Fruit fly (Drosophila melanogaster) whole organism, embryonic: ENCODE measurements around the gene ninaB.

Experiments used
- Awh ChIP-seq: fragments of 200-800 bp; sonication (Bioruptor generic); IDR thresholded peaks from 2 replicates; pipeline ENCODE4, ENCODE4 v1.3.6; 2022; ENCODE audit warnings: missing biosample characterization, missing genetic modification characterization
- B-H2 ChIP-seq: fragments of 200-800 bp; sonication (Bioruptor generic); optimal IDR thresholded peaks from 2 replicates; lab custom pipeline; 2018; ENCODE audit warnings: missing biosample characterization, mild to moderate bottlenecking, missing genetic modification characterization
- Blimp-1 ChIP-seq: fragments of 200-800 bp; sonication (Bioruptor generic); optimal IDR thresholded peaks from 3 replicates; lab custom pipeline; 2018; ENCODE audit warnings: missing biosample characterization, missing genetic modification characterization, mild to moderate bottlenecking, moderate library complexity, missing genetic modification reagents
- BtbVII ChIP-seq: fragments of 200-800 bp; sonication (Bioruptor generic); optimal IDR thresholded peaks from 3 replicates; lab custom pipeline; 2017; ENCODE audit warnings: missing biosample characterization, mild to moderate bottlenecking, missing genetic modification characterization
- C15 ChIP-seq: fragments of 200-800 bp; sonication (Bioruptor generic); IDR thresholded peaks from 3 replicates; pipeline ENCODE4 v1.3.6; 2022; ENCODE audit warnings: missing biosample characterization, missing genetic modification characterization
- CG10462 ChIP-seq: fragments of 200-800 bp; sonication (Bioruptor generic); optimal IDR thresholded peaks from 2 replicates; lab custom pipeline; 2016; ENCODE audit warnings: missing biosample characterization, missing genetic modification characterization
- CG11560 ChIP-seq: fragments of 200-800 bp; sonication (Bioruptor generic); IDR thresholded peaks from 3 replicates; pipeline ENCODE4 v1.3.6; 2022; ENCODE audit warnings: missing biosample characterization, missing genetic modification characterization
- CG12942 ChIP-seq: fragments of 200-800 bp; sonication (Bioruptor generic); optimal IDR thresholded peaks from 3 replicates; lab custom pipeline; 2016; ENCODE audit warnings: missing biosample characterization, missing genetic modification characterization
- CG13287 ChIP-seq: fragments of 200-800 bp; sonication (Bioruptor generic); IDR thresholded peaks from 2 replicates; pipeline ENCODE4 v1.3.6; 2022; ENCODE audit warnings: missing biosample characterization, missing genetic modification characterization; ENCODE audit not compliant: partially characterized antibody
- CG13424 ChIP-seq: fragments of 200-800 bp; sonication (Bioruptor generic); optimal IDR thresholded peaks from 2 replicates; lab custom pipeline; 2019; ENCODE audit warnings: missing biosample characterization, mild to moderate bottlenecking, missing genetic modification characterization, moderate library complexity
- CG16779 ChIP-seq: fragments of 200-800 bp; sonication (Bioruptor generic); IDR thresholded peaks from 2 replicates; pipeline ENCODE4 v1.3.6; 2022; ENCODE audit warnings: missing biosample characterization, missing genetic modification characterization
- CG16815 ChIP-seq: fragments of 200-800 bp; sonication (Bioruptor generic); optimal IDR thresholded peaks from 3 replicates; lab custom pipeline; 2017; ENCODE audit warnings: missing biosample characterization, mild to moderate bottlenecking, missing genetic modification characterization
- CG17612 ChIP-seq: fragments of 200-800 bp; sonication (Bioruptor generic); IDR thresholded peaks from 2 replicates; pipeline ENCODE4 v1.3.6; 2022; ENCODE audit warnings: missing biosample characterization, missing genetic modification characterization
- CG17912 ChIP-seq: fragments of 200-800 bp; sonication (Bioruptor generic); optimal IDR thresholded peaks from 2 replicates; lab custom pipeline; 2018; ENCODE audit warnings: missing biosample characterization, mild to moderate bottlenecking, missing genetic modification characterization
- CG18476 ChIP-seq: fragments of 200-800 bp; sonication (Bioruptor generic); optimal IDR thresholded peaks from 2 replicates; lab custom pipeline; 2016; ENCODE audit warnings: missing biosample characterization, mild to moderate bottlenecking, missing genetic modification characterization
- CG32772 ChIP-seq: fragments of 200-800 bp; sonication (Bioruptor generic); IDR thresholded peaks from 2 replicates; pipeline ENCODE4 v1.3.6; 2022; ENCODE audit warnings: missing biosample characterization, missing genetic modification characterization
- CG33557 ChIP-seq: fragments of 200-800 bp; sonication (Bioruptor generic); optimal IDR thresholded peaks from 2 replicates; lab custom pipeline; 2019; ENCODE audit warnings: missing biosample characterization, mild to moderate bottlenecking, missing genetic modification characterization, moderate library complexity
- CG43689 ChIP-seq: fragments of 200-800 bp; sonication (Bioruptor generic); IDR thresholded peaks from 2 replicates; pipeline ENCODE4 v1.3.6; 2022; ENCODE audit warnings: missing biosample characterization, missing genetic modification characterization
- CG6683 ChIP-seq: fragments of 200-800 bp; sonication (Bioruptor generic); optimal IDR thresholded peaks from 2 replicates; lab custom pipeline; 2017; ENCODE audit warnings: missing biosample characterization, mild to moderate bottlenecking, missing genetic modification characterization, missing genetic modification reagents
- CG8359 ChIP-seq: fragments of 200-800 bp; sonication (Bioruptor generic); optimal IDR thresholded peaks from 2 replicates; lab custom pipeline; 2017; ENCODE audit warnings: missing biosample characterization, mild to moderate bottlenecking, missing genetic modification characterization, borderline replicate concordance
- Dbx ChIP-seq: fragments of 200-800 bp; sonication (Bioruptor generic); IDR thresholded peaks from 3 replicates; pipeline ENCODE4 v1.3.6; 2022; ENCODE audit warnings: missing biosample characterization, missing genetic modification characterization
- Deaf1 ChIP-seq: fragments of 200-800 bp; optimal IDR thresholded peaks from 3 replicates; lab custom pipeline; 2019; ENCODE audit warnings: missing biosample characterization, mild to moderate bottlenecking, missing genetic modification characterization, moderate library complexity
- Dip2 ChIP-seq: fragments of 200-800 bp; sonication (Bioruptor generic); IDR thresholded peaks from 2 replicates; pipeline ENCODE4 v1.3.6; 2022; ENCODE audit warnings: missing biosample characterization, missing genetic modification characterization
- Doc3 ChIP-seq: fragments of 200-800 bp; sonication (Bioruptor generic); IDR thresholded peaks from 3 replicates; pipeline ENCODE4 v1.3.6; 2022; ENCODE audit warnings: missing biosample characterization, missing genetic modification characterization; ENCODE audit not compliant: partially characterized antibody
- H2.0 ChIP-seq: fragments of 200-800 bp; sonication (Bioruptor generic); IDR thresholded peaks from 2 replicates; pipeline ENCODE4 v1.3.6; 2022; ENCODE audit warnings: missing biosample characterization, missing genetic modification characterization
- Hand ChIP-seq: fragments of 200-800 bp; sonication (Bioruptor generic); optimal IDR thresholded peaks from 2 replicates; lab custom pipeline; 2017; ENCODE audit warnings: mild to moderate bottlenecking, missing biosample characterization, missing genetic modification reagents, missing genetic modification characterization
- Hey ChIP-seq: fragments of 200-800 bp; sonication (Bioruptor generic); optimal IDR thresholded peaks from 3 replicates; lab custom pipeline; 2018; ENCODE audit warnings: missing biosample characterization, mild to moderate bottlenecking, missing genetic modification characterization
- Hr39 ChIP-seq: fragments of >200 bp; optimal IDR thresholded peaks from 2 replicates; lab custom pipeline; 2017
- Nf-YA ChIP-seq: fragments of 200-800 bp; sonication (Bioruptor generic); IDR thresholded peaks from 2 replicates; pipeline ENCODE4 v1.3.6; 2022; ENCODE audit warnings: missing biosample characterization, missing genetic modification characterization
- Nf-YC ChIP-seq: fragments of 200-800 bp; optimal IDR thresholded peaks from 3 replicates; lab custom pipeline; 2019; ENCODE audit warnings: missing biosample characterization, mild to moderate bottlenecking, missing genetic modification characterization, moderate library complexity
- Optix ChIP-seq: fragments of 200-800 bp; sonication (Bioruptor generic); IDR thresholded peaks from 3 replicates; pipeline ENCODE4 v1.3.6; 2022; ENCODE audit warnings: missing biosample characterization, missing genetic modification characterization
- Xbp1 ChIP-seq: fragments of 200-800 bp; sonication (Bioruptor generic); optimal IDR thresholded peaks from 3 replicates; lab custom pipeline; 2016; ENCODE audit warnings: missing biosample characterization, mild to moderate bottlenecking, missing genetic modification characterization
- bab2 ChIP-seq: fragments of 200-800 bp; sonication (Bioruptor generic); optimal IDR thresholded peaks from 2 replicates; lab custom pipeline; 2016; ENCODE audit warnings: missing biosample characterization, missing genetic modification characterization
- bcd ChIP-seq: fragments of 200-800 bp; sonication (Bioruptor generic); optimal IDR thresholded peaks from 2 replicates; lab custom pipeline; 2017; ENCODE audit warnings: missing biosample characterization, mild to moderate bottlenecking, missing genetic modification characterization
- cg ChIP-seq: fragments of 200-800 bp; sonication (Bioruptor generic); optimal IDR thresholded peaks from 3 replicates; lab custom pipeline; 2019; ENCODE audit warnings: missing biosample characterization, mild to moderate bottlenecking, missing genetic modification characterization, moderate library complexity
- ci ChIP-seq: fragments of 200-800 bp; sonication (Bioruptor generic); IDR thresholded peaks from 3 replicates; pipeline ENCODE4 v1.3.6; 2022; ENCODE audit warnings: missing biosample characterization, missing genetic modification characterization
- dmrt11E ChIP-seq: fragments of 200-800 bp; sonication (Bioruptor generic); optimal IDR thresholded peaks from 3 replicates; lab custom pipeline; 2018; ENCODE audit warnings: missing biosample characterization, mild to moderate bottlenecking, missing genetic modification characterization, moderate library complexity
- grn ChIP-seq: fragments of 200-800 bp; sonication (Bioruptor generic); optimal IDR thresholded peaks from 3 replicates; lab custom pipeline; 2017; ENCODE audit warnings: missing biosample characterization, missing genetic modification characterization
- gsb ChIP-seq: fragments of 200-800 bp; sonication (Bioruptor generic); IDR thresholded peaks from 2 replicates; pipeline ENCODE4 v1.3.6; 2022; ENCODE audit warnings: missing biosample characterization, missing genetic modification characterization
- lbe ChIP-seq: fragments of 200-800 bp; sonication (Bioruptor generic); optimal IDR thresholded peaks from 2 replicates; lab custom pipeline; 2016; ENCODE audit warnings: missing biosample characterization, mild to moderate bottlenecking, missing genetic modification characterization
- mirr ChIP-seq: fragments of 200-800 bp; sonication (Bioruptor generic); optimal IDR thresholded peaks from 3 replicates; lab custom pipeline; 2018; ENCODE audit warnings: missing biosample characterization, mild to moderate bottlenecking, missing genetic modification characterization
- pfk ChIP-seq: fragments of 200-800 bp; sonication (Bioruptor generic); optimal IDR thresholded peaks from 2 replicates; lab custom pipeline; 2018; ENCODE audit warnings: missing biosample characterization, mild to moderate bottlenecking, missing genetic modification characterization, moderate library complexity
- repo ChIP-seq: fragments of 200-800 bp; sonication (Bioruptor generic); optimal IDR thresholded peaks from 2 replicates; lab custom pipeline; 2016; ENCODE audit warnings: missing biosample characterization, missing genetic modification characterization
- row ChIP-seq: fragments of 200-800 bp; sonication (Bioruptor generic); IDR thresholded peaks from 3 replicates; pipeline ENCODE4 v1.3.6; 2022; ENCODE audit warnings: missing biosample characterization, missing genetic modification characterization
- sc ChIP-seq, 3 experiments: fragments of >200 bp in 2 of 3; fragments of 200-800 bp in 1 of 3; sonication (Bioruptor generic) in 1 of 3; optimal IDR thresholded peaks; 2 replicates in 2 of 3; 3 replicates in 1 of 3; lab custom pipeline; 2017; ENCODE audit warnings: mild to moderate bottlenecking in 1 of 3, missing biosample characterization in 1 of 3, missing genetic modification characterization in 1 of 3, missing genetic modification reagents in 1 of 3
- sens ChIP-seq: fragments of 200-800 bp; sonication (Bioruptor generic); peaks from one replicate; lab custom pipeline; 2016; ENCODE audit warnings: missing biosample characterization, missing genetic modification characterization
- seq ChIP-seq: fragments of 200-800 bp; sonication (Bioruptor generic); IDR thresholded peaks from 2 replicates; pipeline ENCODE4 v1.3.6; 2022; ENCODE audit warnings: missing biosample characterization, missing genetic modification characterization
- sisA ChIP-seq: fragments of 200-800 bp; sonication (Bioruptor generic); IDR thresholded peaks from 2 replicates; pipeline ENCODE4 v1.3.6; 2022; ENCODE audit warnings: missing biosample characterization, missing genetic modification characterization
- tin ChIP-seq: fragments of 200-800 bp; sonication (Bioruptor generic); optimal IDR thresholded peaks from 3 replicates; lab custom pipeline; 2016; ENCODE audit warnings: missing biosample characterization, missing genetic modification characterization
- toy ChIP-seq: fragments of 200-800 bp; sonication (Bioruptor generic); IDR thresholded peaks from 2 replicates; pipeline ENCODE4 v1.3.6; 2022; ENCODE audit warnings: missing biosample characterization, missing genetic modification characterization

Gene ninaB

dm6 chr3R:13683624-13684568 lies 16.5 kb upstream of the ninaB start, which contains the start of gene flfl (continued):
- peak; percentile 29 for TF ChIP-seq bcd (GFP tag; lab: Kevin White, UChicago)
- no peak for TF ChIP-seq CG17612 (GFP tag; lab: Robert Waterston, UW)
- no peak for TF ChIP-seq CG43689 (GFP tag; lab: Robert Waterston, UW)
- TF ChIP-seq CG18476 (GFP tag; lab: Kevin White, UChicago): no peak
- no peak for TF ChIP-seq mirr
- TF ChIP-seq gsb (GFP tag; lab: Robert Waterston, UW): no peak
- TF ChIP-seq Dip2 (GFP tag; lab: Robert Waterston, UW): no peak
- TF ChIP-seq Nf-YC (tag; lab: Kevin White, UChicago): no peak
- no peak for TF ChIP-seq sc (optimal IDR thresholded peaks at IDR 0.05; lab: Kevin White, UChicago)
- TF ChIP-seq sc (GFP tag; optimal IDR thresholded peaks at IDR 0.05; lab: Kevin White, UChicago): no peak
- peak; percentile 19 for TF ChIP-seq BtbVII
- TF ChIP-seq CG13287 (GFP tag; lab: Robert Waterston, UW): no peak
- TF ChIP-seq repo (GFP tag; lab: Kevin White, UChicago): no peak
- TF ChIP-seq CG17912: no peak
- no peak for TF ChIP-seq lbe (GFP tag; lab: Kevin White, UChicago)
- TF ChIP-seq B-H2 (GFP tag; lab: Kevin White, UChicago): no peak
- TF ChIP-seq CG11560 (tag; lab: Robert Waterston, UW): no peak
- no peak for TF ChIP-seq CG12942 (GFP tag; lab: Kevin White, UChicago)
- TF ChIP-seq Doc3 (GFP tag; lab: Robert Waterston, UW): no peak
- TF ChIP-seq Blimp-1 (GFP tag; lab: Kevin White, UChicago): no peak
- TF ChIP-seq row (GFP tag; lab: Robert Waterston, UW): no peak
- peak; percentile 9 for TF ChIP-seq CG8359
- no peak for TF ChIP-seq Xbp1 (GFP tag; lab: Kevin White, UChicago)
- TF ChIP-seq Hr39 (lab: Kevin White, UChicago): no peak
- TF ChIP-seq cg (GFP tag; lab: Kevin White, UChicago): peak; percentile 99
- no peak for TF ChIP-seq Awh (GFP tag; lab: Robert Waterston, UW)
- TF ChIP-seq CG32772 (GFP tag; lab: Robert Waterston, UW): no peak
- peak; percentile 48 for TF ChIP-seq Hand (GFP tag; lab: Kevin White, UChicago)
- TF ChIP-seq CG33557 (GFP tag; lab: Kevin White, UChicago): peak; percentile 1
- TF ChIP-seq grn: no peak
- TF ChIP-seq tin (GFP tag; lab: Kevin White, UChicago): peak; percentile 3
- TF ChIP-seq C15 (GFP tag; lab: Robert Waterston, UW): no peak
- TF ChIP-seq Dbx (GFP tag; lab: Robert Waterston, UW): no peak
- no peak for TF ChIP-seq seq (GFP tag; lab: Robert Waterston, UW)
- TF ChIP-seq toy (GFP tag; lab: Robert Waterston, UW): no peak
- TF ChIP-seq bab2 (GFP tag; lab: Kevin White, UChicago): no peak
- no peak for TF ChIP-seq H2.0 (GFP tag; lab: Robert Waterston, UW)
- no peak for TF ChIP-seq CG6683 (GFP tag; lab: Kevin White, UChicago)
- no peak for TF ChIP-seq ci (GFP tag; lab: Robert Waterston, UW)
- TF ChIP-seq Deaf1: no peak
- no peak for TF ChIP-seq dmrt11E
- TF ChIP-seq Hey (tag; lab: Kevin White, UChicago): no peak
- no peak for TF ChIP-seq sisA (GFP tag; lab: Robert Waterston, UW)
- TF ChIP-seq Optix (GFP tag; lab: Robert Waterston, UW): no peak
- TF ChIP-seq Nf-YA: no peak
- TF ChIP-seq sens (GFP tag; lab: Kevin White, UChicago): peak; percentile 78
- TF ChIP-seq CG16815 (GFP tag; lab: Kevin White, UChicago): no peak
- TF ChIP-seq CG10462 (GFP tag; lab: Kevin White, UChicago): no peak
- TF ChIP-seq pfk (GFP tag; lab: Kevin White, UChicago): no peak
- no peak for TF ChIP-seq CG13424 (tag; lab: Kevin White, UChicago)
- no peak for TF ChIP-seq CG16779 (GFP tag; lab: Robert Waterston, UW)
